Worm (Caenorhabditis elegans) whole organism, midembryonic: ENCODE results near the gene F21F8.5.

Experiments used
- T22C8.4 ChIP-seq: fragments of 200-800 bp; sonication (Bioruptor generic); IDR thresholded peaks from 2 replicates; pipeline ENCODE4 v1.3.6; 2022; ENCODE audit warnings: missing genetic modification characterization, missing compliant biosample characterization
- cog-1 ChIP-seq: sonication (generic microtip); optimal IDR thresholded peaks from 2 replicates; lab custom pipeline; 2016; ENCODE audit warnings: missing genetic modification characterization, missing compliant biosample characterization
- flt-1 ChIP-seq: fragments of 200-800 bp; sonication (Bioruptor generic); IDR thresholded peaks from 2 replicates; pipeline ENCODE4 v1.3.6; 2022; ENCODE audit warnings: missing genetic modification characterization, missing compliant biosample characterization
- klf-2 ChIP-seq: fragments of 200-800 bp; sonication (Bioruptor generic); conservative IDR thresholded peaks from 2 replicates; pipeline ENCODE4 v1.3.6; 2022; ENCODE audit warnings: missing genetic modification reagents, missing genetic modification characterization, missing compliant biosample characterization
- med-1 ChIP-seq: sonication (generic microtip); optimal IDR thresholded peaks from 2 replicates; lab custom pipeline; 2017; ENCODE audit warnings: missing genetic modification characterization, mild to moderate bottlenecking, missing compliant biosample characterization, antibody characterized with exemption, missing genetic modification reagents; ENCODE audit not compliant: insufficient read depth
- ref-1 ChIP-seq: fragments of 200-800 bp; sonication (Bioruptor generic); conservative IDR thresholded peaks from 2 replicates; pipeline ENCODE4 v1.3.6; 2022; ENCODE audit warnings: missing genetic modification reagents, missing genetic modification characterization, missing compliant biosample characterization
- tab-1 ChIP-seq: fragments of 200-800 bp; sonication (Bioruptor generic); IDR thresholded peaks from 2 replicates; pipeline ENCODE4 v1.3.6; 2022; ENCODE audit warnings: missing genetic modification characterization, missing compliant biosample characterization
- ztf-23 ChIP-seq: fragments of 200-800 bp; sonication (Bioruptor generic); IDR thresholded peaks from 2 replicates; pipeline ENCODE4 v1.3.6; 2022; ENCODE audit warnings: missing genetic modification reagents, missing genetic modification characterization, missing compliant biosample characterization
- ztf-29 ChIP-seq: fragments of 200-800 bp; sonication (Bioruptor generic); IDR thresholded peaks from 2 replicates; pipeline ENCODE4 v1.3.6; 2022; ENCODE audit warnings: missing genetic modification reagents, missing genetic modification characterization, missing compliant biosample characterization

The F21F8.5 gene

DNA sequence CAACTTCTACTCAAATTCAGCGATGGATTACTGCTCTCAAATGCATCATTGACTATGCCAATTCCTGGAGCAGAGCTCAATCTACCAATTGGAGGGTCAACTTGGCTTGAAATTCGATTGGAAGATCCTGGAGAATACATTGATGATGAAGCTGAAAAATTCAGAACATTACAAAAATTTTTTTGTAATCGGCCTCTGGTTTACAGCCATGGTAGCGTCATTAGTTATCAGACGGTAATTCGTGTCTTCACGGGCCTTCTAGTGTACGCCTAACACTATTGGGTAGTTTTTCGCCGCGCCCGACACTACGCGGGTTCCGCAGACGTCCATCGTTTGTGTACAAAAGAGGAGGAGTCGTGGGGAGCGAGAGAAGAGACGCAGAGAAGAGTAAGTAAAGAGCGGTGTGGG lies 37.4 kb downstream of the F21F8.5 start:
- peak; percentile 24 for TF ChIP-seq cog-1
- TF ChIP-seq klf-2 (GFP tag; lab: Robert Waterston, UW), result no peak
- TF ChIP-seq ztf-23, result peak; percentile 58; the same call in 1 of the 2 replicates
- no peak for TF ChIP-seq T22C8.4
- peak; percentile 69; the same call in 1 of the 2 replicates for TF ChIP-seq flt-1 (GFP tag; lab: Robert Waterston, UW)
- no peak for TF ChIP-seq ref-1 (GFP tag; lab: Robert Waterston, UW)

ce11 chrV:8226812-8227211 lies 39.3 kb downstream of the F21F8.5 start, which contains the start of gene K07C11.10:
K07C11.10 (minus strand) TSS chrV:8226912.
- TF ChIP-seq klf-2 (GFP tag; lab: Robert Waterston, UW) (no peak), tab-1 (GFP tag; lab: Robert Waterston, UW) (no peak), ref-1 (GFP tag; lab: Robert Waterston, UW) (no peak), T22C8.4 (no peak), flt-1 (GFP tag; lab: Robert Waterston, UW) (no peak), med-1 (GFP tag; lab: Kevin White, UChicago) (no peak), ztf-29 (GFP tag; lab: Robert Waterston, UW) (no peak), cog-1 (no peak), ztf-23 (no peak)

DNA sequence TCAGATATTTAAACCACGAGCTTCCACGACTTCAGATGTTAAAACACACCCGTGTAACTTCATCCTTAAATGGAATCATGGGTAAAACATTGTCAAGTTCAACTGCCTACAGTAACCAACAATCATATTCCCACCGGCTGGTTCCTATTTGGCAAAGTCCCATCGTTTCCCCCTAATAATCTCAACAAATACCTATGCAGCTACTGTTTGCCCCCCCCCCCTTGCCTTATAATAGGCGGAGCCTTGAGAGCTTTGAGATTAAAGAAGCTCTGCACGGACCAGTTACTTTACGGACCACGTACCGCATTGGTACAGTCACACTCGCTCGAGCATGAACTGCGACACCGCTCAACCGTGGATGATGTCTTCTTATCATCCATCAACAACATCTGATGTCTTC lies 41.5 kb downstream of the F21F8.5 start, which contains the start of gene pax-1:
Gene pax-1, plus strand, starts transcription at position 301 of the 400 bp plus-strand sequence.
- no peak for TF ChIP-seq flt-1 (GFP tag; lab: Robert Waterston, UW)
- no peak for TF ChIP-seq T22C8.4
- no peak for TF ChIP-seq ref-1 (GFP tag; lab: Robert Waterston, UW)

- TF ChIP-seq ztf-23 (no peak), ztf-29 (GFP tag; lab: Robert Waterston, UW) (no peak), ref-1 (GFP tag; lab: Robert Waterston, UW) (no peak), tab-1 (GFP tag; lab: Robert Waterston, UW) (no peak), klf-2 (GFP tag; lab: Robert Waterston, UW) (no peak), cog-1 (no peak), T22C8.4 (no peak), med-1 (GFP tag; lab: Kevin White, UChicago) (no peak), flt-1 (GFP tag; lab: Robert Waterston, UW) (no peak)
These were observed 42.7 kb downstream of the F21F8.5 start for ce11 chrV:8223417-8223816.

DNA sequence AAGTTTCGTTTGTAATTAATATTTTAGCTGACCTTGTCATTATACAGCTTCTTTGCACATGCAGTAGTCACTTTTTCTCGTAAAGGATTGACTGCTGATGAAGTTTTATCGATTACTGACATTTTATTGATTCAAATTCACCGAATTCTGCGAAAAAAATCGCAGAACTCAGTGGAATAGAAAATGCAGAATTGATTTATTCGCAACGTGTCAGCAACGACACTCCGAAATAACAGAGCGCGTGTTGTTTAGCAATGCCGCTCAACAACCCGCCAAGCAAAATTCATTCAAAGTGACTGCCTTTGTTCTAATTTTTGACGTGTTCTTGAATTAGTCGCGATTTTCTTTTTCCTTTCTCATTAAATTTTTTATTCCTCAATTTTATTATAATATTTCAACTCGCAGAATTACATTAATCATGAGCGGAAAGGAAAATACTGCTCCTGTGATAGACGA lies 45.0 kb downstream of the F21F8.5 start, which contains the start of the genes cogc-6 and air-1:
Gene cogc-6, minus strand, starts transcription at position 234 of the 456 bp plus-strand sequence.
Gene air-1, plus strand, starts transcription at position 406 of the 456 bp plus-strand sequence.
- no peak for TF ChIP-seq ztf-23
- TF ChIP-seq med-1 (GFP tag; lab: Kevin White, UChicago), result no peak
- TF ChIP-seq klf-2 (GFP tag; lab: Robert Waterston, UW), result no peak
- no peak for TF ChIP-seq T22C8.4
- no peak for TF ChIP-seq cog-1
- TF ChIP-seq ztf-29 (GFP tag; lab: Robert Waterston, UW), result no peak
- no peak for TF ChIP-seq tab-1 (GFP tag; lab: Robert Waterston, UW)
- no peak for TF ChIP-seq flt-1 (GFP tag; lab: Robert Waterston, UW)
- TF ChIP-seq ref-1 (GFP tag; lab: Robert Waterston, UW), result no peak

DNA sequence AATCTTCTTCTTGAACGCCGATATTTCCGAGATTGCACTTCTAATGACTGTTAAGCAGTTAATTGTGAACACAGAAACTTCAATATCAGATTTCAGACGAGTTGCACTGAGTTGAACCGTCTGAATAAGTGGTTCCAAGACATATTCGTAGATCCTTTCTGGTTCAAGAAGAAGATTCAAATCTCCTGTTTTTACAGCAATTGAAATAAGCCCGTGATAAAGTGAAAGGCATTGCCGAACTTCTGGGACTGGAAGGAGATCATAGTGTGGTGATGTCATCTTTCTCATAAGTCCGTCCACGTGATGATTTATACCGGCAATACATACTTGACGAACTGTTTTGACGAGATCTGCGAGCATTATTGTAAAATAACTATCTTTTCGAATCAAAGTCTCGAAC lies 46.6 kb downstream of the F21F8.5 start:
- no peak for TF ChIP-seq flt-1 (GFP tag; lab: Robert Waterston, UW)

DNA sequence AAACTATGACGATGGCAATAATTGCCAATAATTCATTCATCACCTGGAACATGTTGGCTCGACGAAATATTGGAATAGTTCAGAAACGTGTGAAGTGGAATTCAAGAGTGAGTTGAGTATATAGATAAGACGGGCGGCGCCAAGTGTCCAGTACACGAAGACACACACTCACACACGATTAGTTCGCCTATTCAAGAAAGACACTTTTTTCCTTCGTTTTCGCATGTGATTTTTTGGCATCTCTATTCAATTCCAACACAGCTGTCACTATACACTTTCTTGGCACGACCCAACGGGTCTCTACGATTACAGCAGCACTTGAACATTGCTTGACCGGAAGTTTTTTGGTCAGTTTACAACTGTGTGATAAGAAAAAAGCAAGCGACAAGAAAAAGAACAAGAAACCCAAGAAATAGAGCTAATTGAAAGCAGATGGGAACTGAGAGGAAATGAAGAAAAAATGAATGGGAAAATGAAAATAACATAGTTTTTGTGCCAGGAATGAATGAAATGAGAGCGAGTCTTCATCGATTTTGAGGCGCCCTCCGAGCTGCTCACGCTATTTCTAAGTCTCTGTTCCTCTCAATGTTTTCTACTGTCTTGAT lies 48.4 kb downstream of the F21F8.5 start, which contains the start of gene K07C11.8:
Gene K07C11.8, minus strand, starts transcription at position 224 of the 605 bp plus-strand sequence.
- no peak for TF ChIP-seq cog-1
- no peak for TF ChIP-seq flt-1 (GFP tag; lab: Robert Waterston, UW)
- no peak for TF ChIP-seq ztf-23
- no peak for TF ChIP-seq tab-1 (GFP tag; lab: Robert Waterston, UW)

ce11 chrV:8217118-8217517 lies 49.0 kb downstream of the F21F8.5 start:
- TF ChIP-seq med-1 (GFP tag; lab: Kevin White, UChicago) (no peak), tab-1 (GFP tag; lab: Robert Waterston, UW) (no peak), ztf-23 (no peak), klf-2 (GFP tag; lab: Robert Waterston, UW) (no peak)
